Fruit fly (Drosophila melanogaster) whole organism, embryonic: ENCODE results near the gene GXIVsPLA2.
A peak's percentile ranks its signal among the peaks of the same experiment; 100 is the strongest.

Experiments
- Aef1 ChIP-seq: fragments of 200-800 bp; sonication (Bioruptor generic); IDR thresholded peaks from 3 replicates; pipeline ENCODE4 v1.3.6; 2022; ENCODE audit warnings: missing biosample characterization, missing genetic modification characterization
- Antp ChIP-seq: fragments of 200-800 bp; sonication (Bioruptor generic); optimal IDR thresholded peaks from 3 replicates; lab custom pipeline; 2016; ENCODE audit warnings: missing biosample characterization, missing genetic modification characterization
- BtbVII ChIP-seq: fragments of 200-800 bp; sonication (Bioruptor generic); optimal IDR thresholded peaks from 3 replicates; lab custom pipeline; 2017; ENCODE audit warnings: missing biosample characterization, mild to moderate bottlenecking, missing genetic modification characterization
- CG10462 ChIP-seq: fragments of 200-800 bp; sonication (Bioruptor generic); optimal IDR thresholded peaks from 2 replicates; lab custom pipeline; 2016; ENCODE audit warnings: missing biosample characterization, missing genetic modification characterization
- CG10543 ChIP-seq: fragments of 200-800 bp; sonication (Bioruptor generic); optimal IDR thresholded peaks from 3 replicates; lab custom pipeline; 2017; ENCODE audit warnings: missing biosample characterization, mild to moderate bottlenecking, missing genetic modification characterization, moderate library complexity
- CG11456 ChIP-seq: fragments of 200-800 bp; sonication (Bioruptor generic); IDR thresholded peaks from 3 replicates; pipeline ENCODE4 v1.3.6; 2022; ENCODE audit warnings: missing biosample characterization, missing genetic modification characterization
- CG12744 ChIP-seq: fragments of 200-800 bp; sonication (Bioruptor generic); optimal IDR thresholded peaks from 2 replicates; lab custom pipeline; 2016; ENCODE audit warnings: missing biosample characterization, missing genetic modification characterization
- CG16813 ChIP-seq: fragments of 200-800 bp; sonication (Bioruptor generic); IDR thresholded peaks from 3 replicates; pipeline ENCODE4 v1.3.6; 2022; ENCODE audit warnings: missing biosample characterization, missing genetic modification characterization; ENCODE audit not compliant: partially characterized antibody
- CG18262 ChIP-seq: fragments of 200-800 bp; optimal IDR thresholded peaks from 3 replicates; lab custom pipeline; 2019; ENCODE audit warnings: missing biosample characterization, mild to moderate bottlenecking, missing genetic modification characterization, moderate library complexity
- CG2129 ChIP-seq: fragments of 200-800 bp; sonication (Bioruptor generic); IDR thresholded peaks from 2 replicates; pipeline ENCODE4 v1.3.6; 2022; ENCODE audit warnings: missing biosample characterization, missing genetic modification characterization; ENCODE audit not compliant: partially characterized antibody
- CG30020 ChIP-seq: fragments of 200-800 bp; optimal IDR thresholded peaks from 2 replicates; lab custom pipeline; 2019; ENCODE audit warnings: missing biosample characterization, mild to moderate bottlenecking, missing genetic modification characterization, moderate library complexity
- CG30403 ChIP-seq: fragments of 200-800 bp; sonication (Bioruptor generic); optimal IDR thresholded peaks from 3 replicates; lab custom pipeline; 2016; ENCODE audit warnings: missing biosample characterization, missing genetic modification characterization
- CG30431 ChIP-seq: fragments of 200-800 bp; sonication (Bioruptor generic); optimal IDR thresholded peaks from 2 replicates; lab custom pipeline; 2017; ENCODE audit warnings: missing biosample characterization, missing genetic modification characterization
- CG42726 ChIP-seq: fragments of 200-800 bp; sonication (Bioruptor generic); IDR thresholded peaks from 2 replicates; pipeline ENCODE4 v1.3.6; 2022; ENCODE audit warnings: missing biosample characterization, missing genetic modification characterization; ENCODE audit not compliant: partially characterized antibody
- CG4730 ChIP-seq: fragments of 200-800 bp; sonication (Bioruptor generic); IDR thresholded peaks from 2 replicates; pipeline ENCODE4 v1.3.6; 2022; ENCODE audit warnings: missing biosample characterization, missing genetic modification characterization
- CG6272 ChIP-seq: fragments of 200-800 bp; sonication (Bioruptor generic); IDR thresholded peaks from 2 replicates; pipeline ENCODE4 v1.3.6; 2022; ENCODE audit warnings: missing biosample characterization, missing genetic modification characterization
- CG6765 ChIP-seq: fragments of 200-800 bp; sonication (Bioruptor generic); optimal IDR thresholded peaks from 3 replicates; lab custom pipeline; 2017; ENCODE audit warnings: missing biosample characterization, mild to moderate bottlenecking, missing genetic modification characterization
- CG7372 ChIP-seq: fragments of 200-800 bp; sonication (Bioruptor generic); IDR thresholded peaks from 2 replicates; pipeline ENCODE4 v1.3.6; 2022; ENCODE audit warnings: missing biosample characterization, missing genetic modification characterization
- CG8388 ChIP-seq: fragments of 200-800 bp; sonication (Bioruptor generic); optimal IDR thresholded peaks from 2 replicates; lab custom pipeline; 2019; ENCODE audit warnings: missing biosample characterization, mild to moderate bottlenecking, missing genetic modification characterization, moderate library complexity
- CG8478 ChIP-seq: fragments of >200 bp; optimal IDR thresholded peaks from 2 replicates; lab custom pipeline; 2018
- CG9932 ChIP-seq: fragments of 200-800 bp; sonication (Bioruptor generic); IDR thresholded peaks from 2 replicates; pipeline ENCODE4 v1.3.6; 2022; ENCODE audit warnings: missing biosample characterization, missing genetic modification characterization
- Dbx ChIP-seq: fragments of 200-800 bp; sonication (Bioruptor generic); IDR thresholded peaks from 3 replicates; pipeline ENCODE4 v1.3.6; 2022; ENCODE audit warnings: missing biosample characterization, missing genetic modification characterization
- Dfd ChIP-seq, 2 experiments: fragments of >200 bp; optimal IDR thresholded peaks; 2 replicates each; lab custom pipeline; 2017; ENCODE audit warnings: missing biosample characterization in 2 of 2, missing genetic modification characterization in 2 of 2
- E2f2 ChIP-seq: fragments of 200-800 bp; sonication (Bioruptor generic); IDR thresholded peaks from 2 replicates; pipeline ENCODE4 v1.3.6; 2022; ENCODE audit warnings: missing biosample characterization, missing genetic modification characterization
- Hey ChIP-seq: fragments of 200-800 bp; sonication (Bioruptor generic); optimal IDR thresholded peaks from 3 replicates; lab custom pipeline; 2018; ENCODE audit warnings: missing biosample characterization, mild to moderate bottlenecking, missing genetic modification characterization
- Kr ChIP-seq: fragments of 200-800 bp; sonication (Bioruptor generic); optimal IDR thresholded peaks from 2 replicates; lab custom pipeline; 2017; ENCODE audit warnings: missing biosample characterization, mild to moderate bottlenecking, missing genetic modification characterization
- Lim3 ChIP-seq: fragments of 200-800 bp; sonication (Bioruptor generic); IDR thresholded peaks from 2 replicates; pipeline ENCODE4 v1.3.6; 2022; ENCODE audit warnings: missing biosample characterization, missing genetic modification characterization
- Mes4 ChIP-seq: fragments of 200-800 bp; sonication (Bioruptor generic); optimal IDR thresholded peaks from 2 replicates; lab custom pipeline; 2016; ENCODE audit warnings: missing biosample characterization, missing genetic modification characterization
- Mrtf ChIP-seq: fragments of 200-800 bp; sonication (Bioruptor generic); IDR thresholded peaks from 3 replicates; pipeline ENCODE4 v1.3.6; 2022; ENCODE audit warnings: missing biosample characterization, missing genetic modification characterization
- Oaz ChIP-seq: fragments of 200-800 bp; sonication (Bioruptor generic); IDR thresholded peaks from 2 replicates; pipeline ENCODE4 v1.3.6; 2022; ENCODE audit warnings: missing biosample characterization, missing genetic modification characterization
- al ChIP-seq: fragments of 200-800 bp; sonication (Bioruptor generic); IDR thresholded peaks from 2 replicates; pipeline ENCODE4 v1.3.6; 2022; ENCODE audit warnings: missing biosample characterization, missing genetic modification characterization
- dimm ChIP-seq: fragments of 200-800 bp; sonication (Bioruptor generic); IDR thresholded peaks from 2 replicates; pipeline ENCODE4 v1.3.6; 2022; ENCODE audit warnings: missing biosample characterization, missing genetic modification characterization
- dmrt11E ChIP-seq: fragments of 200-800 bp; sonication (Bioruptor generic); optimal IDR thresholded peaks from 3 replicates; lab custom pipeline; 2018; ENCODE audit warnings: missing biosample characterization, mild to moderate bottlenecking, missing genetic modification characterization, moderate library complexity
- fd102C ChIP-seq: fragments of 200-800 bp; sonication (Bioruptor generic); optimal IDR thresholded peaks from 2 replicates; lab custom pipeline; 2018; ENCODE audit warnings: missing biosample characterization, mild to moderate bottlenecking, missing genetic modification characterization, moderate library complexity
- fd96Cb ChIP-seq: fragments of 200-800 bp; sonication (Bioruptor generic); optimal IDR thresholded peaks from 2 replicates; lab custom pipeline; 2018; ENCODE audit warnings: missing biosample characterization, mild to moderate bottlenecking, missing genetic modification characterization, moderate library complexity
- grau ChIP-seq: fragments of 200-800 bp; optimal IDR thresholded peaks from 3 replicates; lab custom pipeline; 2019; ENCODE audit warnings: missing biosample characterization, mild to moderate bottlenecking, missing genetic modification characterization, moderate library complexity
- hth ChIP-seq: fragments of >200 bp; optimal IDR thresholded peaks from 2 replicates; lab custom pipeline; 2017; ENCODE audit warnings: inconsistent platforms
- ind ChIP-seq: fragments of 200-800 bp; sonication (Bioruptor generic); optimal IDR thresholded peaks from 3 replicates; lab custom pipeline; 2016; ENCODE audit warnings: missing biosample characterization, missing genetic modification characterization
- inv ChIP-seq: fragments of 200-800 bp; sonication (Bioruptor generic); IDR thresholded peaks from 2 replicates; pipeline ENCODE4 v1.3.6; 2022; ENCODE audit warnings: missing biosample characterization, missing genetic modification characterization; ENCODE audit not compliant: partially characterized antibody
- lov ChIP-seq, 2 experiments: fragments of 200-800 bp in 1 of 2; fragments of >200 bp in 1 of 2; sonication (Bioruptor generic) in 1 of 2; IDR thresholded peaks in 1 of 2; optimal IDR thresholded peaks in 1 of 2; 2 replicates in 1 of 2; 3 replicates in 1 of 2; pipeline versions ENCODE4 v1.3.6 to Lab custom; 2017 to 2022; ENCODE audit warnings: missing biosample characterization in 1 of 2, missing genetic modification characterization in 1 of 2
- p53 ChIP-seq: fragments of 200-800 bp; sonication (Bioruptor generic); optimal IDR thresholded peaks from 2 replicates; lab custom pipeline; 2016; ENCODE audit warnings: missing biosample characterization, missing genetic modification characterization
- peb ChIP-seq: fragments of 200-800 bp; sonication (Bioruptor generic); IDR thresholded peaks from 2 replicates; pipeline ENCODE4 v1.3.6; 2022; ENCODE audit warnings: missing biosample characterization, missing genetic modification characterization
- sob ChIP-seq: fragments of 200-800 bp; sonication (Bioruptor generic); IDR thresholded peaks from 2 replicates; pipeline ENCODE4 v1.3.6; 2022; ENCODE audit warnings: missing biosample characterization, missing genetic modification characterization
- sug ChIP-seq: fragments of 200-800 bp; optimal IDR thresholded peaks from 2 replicates; lab custom pipeline; 2019; ENCODE audit warnings: missing biosample characterization, mild to moderate bottlenecking, missing genetic modification characterization, moderate library complexity
- tin ChIP-seq: fragments of 200-800 bp; sonication (Bioruptor generic); optimal IDR thresholded peaks from 3 replicates; lab custom pipeline; 2016; ENCODE audit warnings: missing biosample characterization, missing genetic modification characterization
- tna ChIP-seq: fragments of 200-800 bp; sonication (Bioruptor generic); IDR thresholded peaks from 2 replicates; pipeline ENCODE4 v1.3.6; 2022; ENCODE audit warnings: missing biosample characterization, missing genetic modification characterization; ENCODE audit not compliant: partially characterized antibody
- vfl ChIP-seq: fragments of 200-800 bp; sonication (Bioruptor generic); optimal IDR thresholded peaks from 2 replicates; lab custom pipeline; 2016; ENCODE audit warnings: missing biosample characterization, missing genetic modification characterization
- wdn ChIP-seq: fragments of 200-800 bp; sonication (Bioruptor generic); IDR thresholded peaks from 2 replicates; pipeline ENCODE4 v1.3.6; 2022; ENCODE audit warnings: missing biosample characterization, missing genetic modification characterization
- wek ChIP-seq: fragments of 200-800 bp; sonication (Bioruptor generic); optimal IDR thresholded peaks from 3 replicates; lab custom pipeline; 2018; ENCODE audit warnings: missing biosample characterization, mild to moderate bottlenecking, missing genetic modification characterization, moderate library complexity
- zfh1 ChIP-seq: fragments of 200-800 bp; sonication (Bioruptor generic); IDR thresholded peaks from 3 replicates; pipeline ENCODE4 v1.3.6; 2022; ENCODE audit warnings: missing biosample characterization, missing genetic modification characterization

Gene GXIVsPLA2

DNA sequence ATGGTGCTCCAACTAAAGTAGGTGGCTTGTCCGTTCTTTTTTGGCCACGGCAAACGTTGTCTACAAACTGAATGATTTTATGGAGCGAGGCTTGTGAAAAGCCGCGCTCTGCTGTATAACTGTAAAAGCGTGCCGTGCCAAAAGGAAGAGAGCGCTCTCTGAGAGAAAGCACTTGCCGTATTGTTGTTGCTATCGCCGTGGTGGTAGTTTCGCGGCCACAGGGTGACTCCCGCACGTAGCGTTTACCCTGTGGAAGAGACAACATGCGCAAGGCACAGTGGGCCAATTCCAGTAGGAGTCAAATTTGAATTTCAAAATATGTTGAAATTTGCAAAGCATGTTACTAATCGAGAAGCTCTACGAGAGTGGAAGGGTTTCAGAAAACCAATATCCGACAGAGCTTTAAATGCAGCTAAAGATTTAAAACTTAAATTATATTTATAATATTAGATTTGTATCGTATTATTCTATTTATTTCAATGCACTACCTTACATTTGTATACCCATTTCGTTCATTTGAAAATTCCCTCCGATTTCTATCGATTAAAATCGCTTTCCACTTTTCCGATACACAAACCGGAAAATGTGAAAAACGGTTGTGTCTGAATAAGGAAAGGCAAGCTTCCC is 30.0 kb upstream of the GXIVsPLA2 start, which contains the start of gene sff (continued):
- TF ChIP-seq Dfd (GFP tag; optimal IDR thresholded peaks at IDR 0.05; lab: Kevin White, UChicago) (no peak), CG30431 (GFP tag; lab: Kevin White, UChicago) (peak; percentile 89), CG2129 (no peak), dimm (peak; percentile 65), CG42726 (no peak), E2f2 (GFP tag; lab: Robert Waterston, UW) (peak; percentile 85), Mes4 (GFP tag; lab: Kevin White, UChicago) (peak; percentile 60), ind (GFP tag; lab: Kevin White, UChicago) (peak; percentile 86), Antp (GFP tag; lab: Kevin White, UChicago) (peak; percentile 66), grau (tag; lab: Kevin White, UChicago) (peak; percentile 88), zfh1 (GFP tag; lab: Robert Waterston, UW) (peak; percentile 91), CG10462 (GFP tag; lab: Kevin White, UChicago) (peak; percentile 77), sug (tag; lab: Kevin White, UChicago) (peak; percentile 85), CG30020 (tag; lab: Kevin White, UChicago) (peak; percentile 75), al (peak; percentile 77), CG12744 (GFP tag; lab: Kevin White, UChicago) (peak; percentile 18), CG8478 (lab: Kevin White, UChicago) (no peak), inv (GFP tag; lab: Robert Waterston, UW) (0 out of 2 replicates have a peak, but pooled peaks have one; percentile 7), vfl (GFP tag; lab: Kevin White, UChicago) (peak; percentile 6), Oaz (GFP tag; lab: Robert Waterston, UW) (peak; percentile 77), Kr (no peak), CG9932 (GFP tag; lab: Robert Waterston, UW) (peak; percentile 85), Hey (tag; lab: Kevin White, UChicago) (peak; percentile 28), CG18262 (peak; percentile 93), sob (GFP tag; lab: Robert Waterston, UW) (peak; percentile 82), hth (lab: Kevin White, UChicago) (no peak), fd96Cb (tag; lab: Kevin White, UChicago) (peak; percentile 92), Mrtf (GFP tag; lab: Robert Waterston, UW) (peak; percentile 75; the same call in 2 of the 3 replicates), CG4730 (GFP tag; lab: Robert Waterston, UW) (peak; percentile 85), tin (peak; percentile 90), BtbVII (GFP tag; lab: Kevin White, UChicago) (peak; percentile 80), CG6765 (GFP tag; lab: Kevin White, UChicago) (peak; percentile 74), lov (optimal IDR thresholded peaks at IDR 0.05; lab: Kevin White, UChicago) (no peak), lov (GFP tag; IDR thresholded peaks at IDR 0.05; lab: Robert Waterston, UW) (peak; percentile 51; the same call in 1 of the 3 replicates), wdn (GFP tag; lab: Robert Waterston, UW) (peak; percentile 68), fd102C (peak; percentile 44), CG30403 (GFP tag; lab: Kevin White, UChicago) (peak; percentile 83), tna (GFP tag; lab: Robert Waterston, UW) (no peak), wek (GFP tag; lab: Kevin White, UChicago) (peak; percentile 61), CG6272 (GFP tag; lab: Robert Waterston, UW) (peak; percentile 84), CG11456 (GFP tag; lab: Robert Waterston, UW) (peak; percentile 80), dmrt11E (tag; lab: Kevin White, UChicago) (peak; percentile 94), CG16813 (GFP tag; lab: Robert Waterston, UW) (peak; percentile 27; the same call in 1 of the 3 replicates), p53 (GFP tag; lab: Kevin White, UChicago) (no peak), Aef1 (GFP tag; lab: Robert Waterston, UW) (peak; percentile 88; the same call in 2 of the 3 replicates), Lim3 (peak; percentile 75), CG10543 (peak; percentile 87), CG8388 (GFP tag; lab: Kevin White, UChicago) (peak; percentile 83), CG7372 (peak; percentile 88), peb (GFP tag; lab: Robert Waterston, UW) (peak; percentile 76; the same call in 1 of the 2 replicates), Dbx (GFP tag; lab: Robert Waterston, UW) (peak; percentile 87)
